Fruit fly (Drosophila melanogaster) ovary, adult (tissue): Measurements from ENCODE around the gene zormin.

Experiments used
- CG17801 ChIP-seq: fragments of 200-800 bp; optimal IDR thresholded peaks from 2 replicates; lab custom pipeline; 2019; ENCODE audit warnings: missing biosample characterization, mild to moderate bottlenecking, missing genetic modification characterization, moderate library complexity; ENCODE audit not compliant: partially characterized antibody

zormin gene

DNA sequence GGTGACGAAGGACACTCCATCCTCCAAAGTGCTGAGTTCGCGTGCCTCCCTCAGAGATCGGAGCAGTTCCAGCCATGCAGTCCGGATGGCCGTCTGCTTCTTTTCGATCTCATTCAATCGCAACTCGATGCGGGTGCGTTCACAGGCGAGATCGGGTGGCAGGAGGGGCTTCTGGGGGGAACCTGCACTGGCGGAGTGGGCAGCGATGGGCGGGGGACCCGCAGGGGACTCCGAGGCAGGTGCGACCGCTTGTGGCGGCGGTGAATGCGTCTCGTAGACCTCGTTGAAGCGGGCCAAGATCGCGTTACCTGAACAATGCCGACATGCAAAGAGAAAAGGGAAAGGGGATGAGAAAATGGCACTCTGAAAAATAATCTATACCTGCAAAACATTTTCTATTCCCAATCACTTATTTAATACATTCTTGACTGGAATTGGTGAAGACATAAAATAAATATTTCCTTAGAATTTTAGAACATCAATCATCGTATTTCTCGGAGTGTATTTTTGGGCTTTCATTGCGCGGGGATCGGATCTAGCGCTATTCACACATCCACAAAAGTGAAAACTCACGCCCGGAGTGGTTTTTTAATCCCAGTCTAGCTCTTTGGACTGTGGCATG, 7.3 kb upstream of the zormin start:
- no peak for TF ChIP-seq CG17801 (GFP tag; lab: Kevin White, UChicago)

DNA sequence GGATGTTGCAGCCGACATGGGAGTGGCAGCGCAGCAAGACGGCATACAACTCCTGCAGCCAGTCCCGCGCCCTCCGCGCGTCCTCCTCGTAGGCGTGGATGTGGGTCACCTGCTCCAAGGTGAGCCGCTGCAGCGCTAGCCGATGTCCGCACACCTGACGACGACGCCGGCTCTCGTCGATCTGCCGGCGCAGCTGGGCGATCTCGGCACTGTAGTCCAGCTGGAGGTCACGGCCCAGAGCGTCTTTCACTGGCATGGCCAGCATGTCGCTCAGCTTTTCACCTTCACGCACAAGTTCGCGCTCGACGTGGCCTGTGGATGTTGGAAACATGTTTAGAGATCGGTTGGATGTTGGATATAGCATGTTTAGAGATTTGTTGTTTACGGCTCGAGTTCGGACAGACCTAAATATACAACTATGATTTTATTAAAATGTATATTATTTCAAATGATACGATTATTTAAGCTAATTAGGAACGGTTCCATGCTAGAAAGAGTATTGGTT, 6.0 kb upstream of the zormin start:
- TF ChIP-seq CG17801 (GFP tag; lab: Kevin White, UChicago): no peak

DNA sequence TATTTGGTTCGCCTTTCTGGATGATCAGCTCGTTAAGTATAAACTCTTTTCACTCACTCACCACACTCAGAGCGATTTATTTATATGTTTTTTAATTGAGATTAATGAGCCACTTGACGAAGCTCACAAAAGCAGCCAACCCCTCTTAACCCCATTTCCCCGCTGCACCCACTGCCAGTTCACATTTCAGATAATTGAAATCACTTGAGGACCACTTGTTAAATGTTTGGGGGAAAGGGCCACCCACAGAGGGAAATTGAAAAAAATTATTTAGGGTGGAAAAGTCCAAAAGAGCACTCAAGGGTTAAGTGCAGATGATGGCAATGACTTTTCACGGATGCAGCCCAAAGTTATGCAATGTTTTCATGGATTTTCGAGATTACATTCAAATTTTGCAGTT, 1.2 kb upstream of the zormin start:
- TF ChIP-seq CG17801 (GFP tag; lab: Kevin White, UChicago): no peak

DNA sequence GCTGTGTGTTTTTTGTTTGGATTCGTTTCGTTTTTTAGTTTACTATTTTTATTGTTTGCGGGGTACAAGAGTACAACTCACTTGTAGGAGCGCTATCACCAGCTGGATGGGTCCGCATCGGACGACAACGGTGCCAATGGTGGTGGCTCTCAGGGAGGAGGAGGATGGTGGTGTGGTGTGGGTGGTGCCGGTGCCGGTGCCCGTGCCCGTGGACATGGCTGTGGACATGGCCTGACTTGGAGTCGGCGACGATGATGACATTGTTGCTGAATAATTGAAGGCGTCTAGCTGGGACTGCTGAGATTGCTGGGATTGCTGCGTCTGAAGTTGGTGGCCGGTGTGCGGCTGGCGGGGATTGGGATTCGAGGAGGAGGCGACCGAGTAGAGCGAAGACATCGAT, 1.8 kb downstream of the zormin start:
- TF ChIP-seq CG17801 (GFP tag; lab: Kevin White, UChicago): no peak

DNA sequence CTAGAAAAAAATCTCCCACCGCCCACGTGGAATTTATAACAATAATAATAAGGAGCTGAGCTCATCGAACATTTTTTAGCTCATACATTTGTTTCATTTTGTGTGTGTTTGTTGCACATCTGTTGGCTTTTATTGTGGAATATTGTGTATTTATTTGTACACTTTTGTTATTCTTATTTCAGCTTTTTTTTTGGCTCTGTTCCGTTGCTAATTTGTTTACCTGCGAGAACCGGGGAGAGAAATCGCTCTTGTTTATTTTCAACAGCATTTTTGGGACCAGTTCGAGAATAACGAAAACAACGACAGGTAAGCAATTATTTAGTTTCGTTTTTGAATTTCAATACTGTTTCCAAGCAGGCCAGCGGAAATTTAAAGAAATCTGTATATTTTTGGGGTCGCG, 3.7 kb downstream of the zormin start:
- TF ChIP-seq CG17801 (GFP tag; lab: Kevin White, UChicago): no peak

DNA sequence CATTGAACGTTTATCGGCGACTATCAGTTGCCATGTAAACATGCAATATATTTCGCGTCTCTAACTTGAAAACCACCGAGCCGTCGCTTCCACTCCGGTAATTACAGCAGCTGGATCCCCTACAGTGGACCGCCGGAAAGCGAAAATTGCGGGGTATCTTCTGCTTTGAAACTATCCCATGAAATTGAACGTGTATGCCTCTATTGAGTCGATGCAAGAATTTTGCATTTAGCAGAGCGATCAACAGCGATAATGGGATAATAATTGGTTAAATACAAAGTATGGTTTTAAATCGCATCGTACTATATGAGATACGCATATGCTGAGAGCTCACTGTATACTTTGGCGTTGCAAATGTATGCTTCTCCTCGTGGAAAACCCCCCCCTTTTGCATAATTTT, 6.5 kb downstream of the zormin start:
- TF ChIP-seq CG17801 (GFP tag; lab: Kevin White, UChicago): no peak

DNA sequence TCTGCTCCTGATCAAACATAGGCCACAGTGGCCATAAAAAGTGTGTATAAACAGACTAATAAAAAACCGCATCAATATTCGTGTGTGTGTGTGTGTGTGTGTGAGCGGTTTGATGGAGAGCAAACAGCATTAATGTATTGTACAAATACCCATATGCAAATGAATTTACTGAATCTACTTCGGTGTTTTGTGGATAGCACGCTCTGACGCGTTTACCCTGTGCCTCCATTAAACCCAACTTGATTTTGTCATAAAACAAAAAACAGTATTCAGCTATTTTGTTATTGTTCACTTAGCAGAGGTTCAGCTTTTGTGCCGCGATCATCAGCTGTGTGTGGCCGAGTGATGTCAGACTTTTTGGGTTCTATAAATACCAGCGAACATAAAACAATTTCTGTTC, 7.1 kb downstream of the zormin start:
- no peak for TF ChIP-seq CG17801 (GFP tag; lab: Kevin White, UChicago)

DNA sequence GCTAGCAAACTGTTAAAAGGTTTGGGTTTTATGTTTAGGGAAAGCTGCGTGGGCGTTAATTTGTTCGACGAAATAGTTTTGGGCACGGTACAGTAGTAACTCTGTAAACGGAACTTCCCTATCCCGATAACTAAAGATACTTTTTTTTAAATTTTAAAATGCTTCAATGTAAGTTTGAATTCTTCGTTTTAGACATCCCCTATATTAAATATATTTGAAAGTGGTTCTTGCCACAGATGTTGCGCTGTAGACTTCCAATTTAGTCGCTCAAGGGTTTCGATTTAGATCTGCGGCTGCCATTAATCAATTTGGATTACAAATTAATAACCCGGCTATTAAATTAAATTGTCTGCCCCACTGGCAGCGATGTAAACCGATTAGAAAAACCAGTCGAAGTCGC, 9.1 kb downstream of the zormin start:
- no peak for TF ChIP-seq CG17801 (GFP tag; lab: Kevin White, UChicago)

DNA sequence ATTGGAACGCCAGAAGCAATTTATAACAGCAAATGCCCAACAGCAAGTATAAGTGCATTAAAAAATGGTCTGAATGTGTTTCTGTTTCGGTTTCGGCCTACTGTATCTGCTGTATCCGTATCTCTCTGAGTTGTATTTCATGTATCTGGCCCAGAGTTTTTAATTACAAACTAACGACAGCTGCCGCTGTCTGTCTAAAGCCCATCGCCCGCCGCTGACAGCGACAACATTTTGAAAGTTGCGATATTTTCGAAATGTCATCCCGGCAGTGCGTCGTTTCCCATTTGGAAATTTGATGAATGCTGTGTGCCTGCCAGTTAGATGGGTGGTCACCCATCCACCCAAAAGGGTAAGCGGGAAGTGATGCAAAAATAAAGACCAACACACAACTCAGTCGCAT, 15.1 kb downstream of the zormin start:
- no peak for TF ChIP-seq CG17801 (GFP tag; lab: Kevin White, UChicago)

DNA sequence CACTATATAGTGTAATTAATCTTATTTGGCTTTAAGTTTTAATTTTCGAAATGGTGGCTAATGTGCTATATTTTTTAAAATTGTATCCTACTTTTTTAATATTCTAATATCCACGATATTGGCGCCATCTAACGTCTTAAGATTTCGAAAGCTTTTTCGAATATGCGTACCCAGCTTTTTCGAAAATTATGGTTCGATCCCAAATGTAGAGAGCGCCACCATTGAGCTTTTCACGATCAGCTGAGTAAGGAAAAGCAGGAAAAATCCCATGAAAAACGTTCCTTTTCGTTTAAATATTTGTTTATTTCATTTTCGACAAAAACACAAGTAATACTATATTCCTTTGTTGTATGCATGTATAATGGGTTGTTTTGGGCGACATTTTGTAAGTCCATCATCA, 29.2 kb downstream of the zormin start:
- TF ChIP-seq CG17801 (GFP tag; lab: Kevin White, UChicago): no peak

DNA sequence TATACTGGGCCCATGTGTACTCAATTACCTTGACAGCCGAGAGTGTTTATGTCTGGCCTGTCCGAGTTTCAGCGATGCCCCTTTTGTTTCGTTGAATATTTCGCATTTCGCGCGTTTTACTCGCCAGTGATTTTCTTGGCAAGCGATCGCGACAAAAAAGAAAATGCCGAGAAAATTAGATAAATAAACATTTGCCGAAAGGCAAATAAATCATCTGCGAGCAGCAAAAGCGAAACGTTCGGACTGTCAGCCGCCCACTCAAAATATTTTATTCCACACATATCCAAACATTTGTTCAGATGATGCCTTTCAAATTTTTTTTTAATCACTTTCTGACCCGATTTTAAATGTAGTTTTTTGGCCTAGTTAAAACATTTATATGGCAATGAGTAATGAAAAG, 29.8 kb downstream of the zormin start:
- no peak for TF ChIP-seq CG17801 (GFP tag; lab: Kevin White, UChicago)

DNA sequence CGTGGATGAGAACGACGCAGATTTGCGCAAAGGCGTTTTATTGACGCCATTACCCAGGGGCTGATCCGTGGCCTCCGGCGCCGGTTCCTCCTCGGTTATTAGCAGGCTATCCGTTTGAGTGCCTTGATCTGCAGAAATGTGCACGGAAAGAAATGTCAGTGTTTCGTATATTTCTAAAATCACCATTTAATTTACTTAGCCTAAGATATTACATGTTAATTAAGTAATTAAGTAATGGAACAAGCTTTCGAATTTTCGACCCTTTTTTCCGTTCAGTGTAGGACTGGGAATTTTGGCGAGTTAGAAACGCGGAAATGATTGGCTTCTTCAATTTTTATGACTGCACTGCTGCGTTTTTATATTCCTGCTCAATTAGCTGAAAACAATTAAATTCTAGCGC, 32.5 kb downstream of the zormin start:
- TF ChIP-seq CG17801 (GFP tag; lab: Kevin White, UChicago): no peak

DNA sequence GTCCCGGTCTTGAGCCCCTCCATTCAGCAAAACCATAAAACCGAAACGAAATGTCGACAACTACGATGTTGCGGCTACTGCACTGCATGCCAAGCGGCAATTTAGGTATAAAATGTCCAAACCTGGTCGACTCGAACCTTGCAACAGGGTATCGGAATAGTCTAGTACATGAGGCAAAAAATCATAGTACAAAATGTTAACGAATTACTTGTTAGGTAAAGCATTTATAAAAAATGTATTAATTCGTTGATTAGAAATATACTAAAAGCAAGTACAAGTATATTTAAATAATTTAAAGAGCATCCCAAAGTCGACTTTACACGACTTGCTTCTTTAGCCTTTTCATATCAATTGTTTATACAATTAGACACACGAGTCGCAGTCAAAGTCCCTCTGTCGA, 33.4 kb downstream of the zormin start:
- TF ChIP-seq CG17801 (GFP tag; lab: Kevin White, UChicago): no peak

DNA sequence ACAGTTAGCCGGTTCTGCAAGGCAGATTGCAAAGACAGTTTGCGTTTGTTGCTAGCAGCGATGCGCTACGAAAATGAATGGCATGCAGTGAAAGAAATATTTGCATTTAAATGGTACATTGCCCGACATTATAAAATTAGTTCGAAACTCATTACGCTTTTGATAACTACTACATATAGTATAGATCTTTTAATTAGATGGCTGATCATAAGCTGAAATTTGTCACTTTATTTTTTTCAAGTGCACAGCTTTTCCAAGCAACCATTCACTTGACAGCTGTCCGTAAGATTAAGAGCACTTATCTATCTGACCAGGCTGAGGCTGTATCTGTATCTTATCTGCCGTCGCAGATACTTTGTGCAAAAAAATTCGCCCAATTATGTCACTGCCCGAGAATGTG, 34.5 kb downstream of the zormin start:
- TF ChIP-seq CG17801 (GFP tag; lab: Kevin White, UChicago): no peak

DNA sequence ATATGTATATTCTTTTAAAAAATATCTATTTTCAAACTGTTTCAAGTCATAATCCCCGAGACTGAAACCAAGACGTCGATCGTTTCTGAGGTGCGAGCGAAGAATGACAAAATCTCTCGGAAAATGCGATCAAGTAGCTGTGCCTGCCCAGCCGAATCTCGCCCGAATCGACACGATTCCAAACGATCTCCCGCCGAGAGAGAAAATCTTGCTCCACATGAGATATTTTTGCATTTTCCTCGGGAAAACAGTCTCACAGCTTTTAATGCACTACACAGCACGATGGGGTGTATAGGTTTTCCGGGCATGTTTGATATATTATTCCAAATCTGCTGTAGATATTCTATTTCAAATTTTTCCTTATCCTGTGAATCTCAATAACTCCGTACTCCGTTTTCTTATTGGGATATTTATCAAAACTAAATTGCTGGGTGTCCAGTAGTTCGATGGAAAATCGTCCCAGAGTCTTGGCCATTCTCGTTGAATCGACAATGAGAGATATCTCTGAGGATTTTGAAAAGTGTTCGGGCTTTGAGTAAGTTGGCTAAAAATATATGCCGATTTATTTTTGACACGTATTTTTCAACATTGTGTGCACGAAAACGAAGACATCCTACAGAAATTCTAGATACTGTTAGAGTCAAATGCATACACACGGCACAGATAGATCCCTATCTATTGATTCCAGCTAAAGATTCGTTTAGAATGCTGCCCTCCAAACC, 35.8 kb downstream of the zormin start, which contains the start of gene sls:
TSS of gene sls (minus strand) at position 88 of the 722 bp plus-strand sequence.
- TF ChIP-seq CG17801 (GFP tag; lab: Kevin White, UChicago): no peak
